Fruit fly (Drosophila melanogaster): ENCODE results near the gene Zip71B.
A peak's percentile ranks its signal among the peaks of the same experiment; 100 is the strongest.

The Zip71B gene

DNA sequence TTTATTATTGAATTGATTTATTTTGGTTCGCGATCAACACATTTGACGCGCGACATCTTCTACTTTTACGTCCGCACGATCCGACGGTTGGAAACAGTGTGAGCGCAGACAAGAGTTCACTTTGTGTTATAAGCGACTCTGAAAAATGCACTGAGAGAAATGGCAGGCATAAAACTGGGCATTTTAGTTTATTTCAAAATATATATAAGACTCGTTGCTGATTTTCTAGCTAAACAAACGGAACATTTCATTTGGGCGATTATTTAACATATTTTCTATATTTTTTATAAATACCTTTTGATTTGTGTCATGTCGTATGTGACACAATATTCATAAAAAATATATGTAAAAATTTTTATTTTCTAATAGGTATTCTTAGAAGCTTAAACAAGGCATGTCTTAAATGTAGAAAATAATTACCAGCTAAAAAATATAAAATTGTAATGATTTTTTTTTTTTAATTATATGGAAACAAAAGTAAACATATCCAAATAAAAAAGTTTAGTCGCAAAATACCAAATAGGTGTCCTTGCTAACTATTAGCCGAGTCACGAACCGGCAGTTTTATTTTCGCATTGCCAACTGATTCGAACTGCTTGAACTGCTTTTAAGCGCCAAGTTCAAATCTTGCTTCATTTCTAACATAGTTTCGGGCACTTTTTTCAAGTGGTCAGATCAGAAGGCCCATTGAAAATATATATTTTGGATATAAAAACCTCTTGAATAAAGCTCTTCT, 22.0 kb downstream of the Zip71B start, which contains the start of gene Reck (continued):
- TF ChIP-seq HLH4C (GFP tag; IDR thresholded peaks at IDR 0.05; ENCODE audit: partially characterized antibody), result no peak
- TF ChIP-seq cwo (GFP tag; optimal IDR thresholded peaks at IDR 0.05), result peak; percentile 76
- peak; percentile 83 for TF ChIP-seq CG15269 (tag; optimal IDR thresholded peaks at IDR 0.05)
- TF ChIP-seq peb (GFP tag; IDR thresholded peaks at IDR 0.05), result no peak
- no peak for TF ChIP-seq rib (GFP tag; IDR thresholded peaks at IDR 0.05)
- no peak for TF ChIP-seq CG12236 (GFP tag; optimal IDR thresholded peaks at IDR 0.05)
- TF ChIP-seq MESR4 (GFP tag; optimal IDR thresholded peaks at IDR 0.05), result peak; percentile 1
- no peak for TF ChIP-seq Antp (GFP tag; optimal IDR thresholded peaks at IDR 0.05)
- peak; percentile 63 for TF ChIP-seq salm (tag; optimal IDR thresholded peaks at IDR 0.05)
- TF ChIP-seq Doc2 (GFP tag; IDR thresholded peaks at IDR 0.05), result no peak
- TF ChIP-seq esg (GFP tag; conservative IDR thresholded peaks at IDR 0.05), result peak; percentile 76
- peak; percentile 45 for TF ChIP-seq CG10274 (GFP tag; optimal IDR thresholded peaks at IDR 0.05)
- TF ChIP-seq CG7786 (GFP tag; optimal IDR thresholded peaks at IDR 0.05), result peak; percentile 20
- TF ChIP-seq CG11696 (GFP tag; IDR thresholded peaks at IDR 0.05), result peak; percentile 61
- peak; percentile 84 for TF ChIP-seq dmrt11E (tag; optimal IDR thresholded peaks at IDR 0.05)
- TF ChIP-seq nerfin-1 (tag; optimal IDR thresholded peaks at IDR 0.05), result peak; percentile 78
- peak; percentile 75 for TF ChIP-seq fd3F (GFP tag; optimal IDR thresholded peaks at IDR 0.05)
- peak; percentile 45 for TF ChIP-seq NC2β (GFP tag; optimal IDR thresholded peaks at IDR 0.05)
- peak; percentile 71 for TF ChIP-seq lilli (GFP tag; optimal IDR thresholded peaks at IDR 0.05)
- peak; percentile 59 for TF ChIP-seq Bteb2 (GFP tag; optimal IDR thresholded peaks at IDR 0.05)
- peak; percentile 76 for TF ChIP-seq CG10147 (GFP tag; optimal IDR thresholded peaks at IDR 0.05)
- peak; percentile 58 for TF ChIP-seq CG9817 (tag; optimal IDR thresholded peaks at IDR 0.05)
- peak; percentile 45 for TF ChIP-seq sug (tag; optimal IDR thresholded peaks at IDR 0.05)
- peak; percentile 78 for TF ChIP-seq D19A (tag; optimal IDR thresholded peaks at IDR 0.05)
- TF ChIP-seq CG12391 (tag; optimal IDR thresholded peaks at IDR 0.05), result peak; percentile 90
- peak; percentile 64; the same call in 2 of the 4 replicates for TF ChIP-seq Gug (GFP tag; IDR thresholded peaks at IDR 0.05)
- peak; percentile 77 for TF ChIP-seq NfI (GFP tag; optimal IDR thresholded peaks at IDR 0.05)
- TF ChIP-seq ken (GFP tag; IDR thresholded peaks at IDR 0.05), result peak; percentile 65
- TF ChIP-seq CG12299 (tag; optimal IDR thresholded peaks at IDR 0.05), result peak; percentile 58
- peak; percentile 47; the same call in 1 of the 2 replicates for TF ChIP-seq gsb (GFP tag; IDR thresholded peaks at IDR 0.05)
- TF ChIP-seq tap (tag; optimal IDR thresholded peaks at IDR 0.05), result peak; percentile 87
- no peak for TF ChIP-seq CkIIα-i1 (GFP tag; IDR thresholded peaks at IDR 0.05)
- peak; percentile 77 for TF ChIP-seq CG1529 (GFP tag; optimal IDR thresholded peaks at IDR 0.05)
- TF ChIP-seq CG13775 (GFP tag; optimal IDR thresholded peaks at IDR 0.05), result peak; percentile 79
- peak; percentile 85 for TF ChIP-seq BtbVII (GFP tag; optimal IDR thresholded peaks at IDR 0.05)
- TF ChIP-seq CG9876 (GFP tag; optimal IDR thresholded peaks at IDR 0.05), result no peak
- no peak for TF ChIP-seq dm (GFP tag; optimal IDR thresholded peaks at IDR 0.05)
- TF ChIP-seq CG16815 (GFP tag; optimal IDR thresholded peaks at IDR 0.05), result peak; percentile 59
- peak; percentile 78 for TF ChIP-seq onecut (GFP tag; IDR thresholded peaks at IDR 0.05)
- TF ChIP-seq CG17359 (tag; optimal IDR thresholded peaks at IDR 0.05), result peak; percentile 91
- peak; percentile 62 for TF ChIP-seq CG9437 (GFP tag; optimal IDR thresholded peaks at IDR 0.05)
- peak; percentile 78 for TF ChIP-seq Nf-YA (GFP tag; IDR thresholded peaks at IDR 0.05)
- TF ChIP-seq CG2129 (GFP tag; IDR thresholded peaks at IDR 0.05; ENCODE audit: partially characterized antibody), result no peak
- no peak for TF ChIP-seq ham (GFP tag; IDR thresholded peaks at IDR 0.05)
- TF ChIP-seq CG10565 (GFP tag; optimal IDR thresholded peaks at IDR 0.05), result no peak
- peak; percentile 90 for TF ChIP-seq gem (tag; optimal IDR thresholded peaks at IDR 0.05)
- peak; percentile 11 for TF ChIP-seq Atf-2 (GFP tag; optimal IDR thresholded peaks at IDR 0.05)
- TF ChIP-seq emc (GFP tag; optimal IDR thresholded peaks at IDR 0.05), result peak; percentile 37
- peak; percentile 49 for TF ChIP-seq Jarid2 (GFP tag; optimal IDR thresholded peaks at IDR 0.05)
